Fruit fly (Drosophila melanogaster): Measurements from ENCODE around the gene CG13031.

Gene CG13031

DNA sequence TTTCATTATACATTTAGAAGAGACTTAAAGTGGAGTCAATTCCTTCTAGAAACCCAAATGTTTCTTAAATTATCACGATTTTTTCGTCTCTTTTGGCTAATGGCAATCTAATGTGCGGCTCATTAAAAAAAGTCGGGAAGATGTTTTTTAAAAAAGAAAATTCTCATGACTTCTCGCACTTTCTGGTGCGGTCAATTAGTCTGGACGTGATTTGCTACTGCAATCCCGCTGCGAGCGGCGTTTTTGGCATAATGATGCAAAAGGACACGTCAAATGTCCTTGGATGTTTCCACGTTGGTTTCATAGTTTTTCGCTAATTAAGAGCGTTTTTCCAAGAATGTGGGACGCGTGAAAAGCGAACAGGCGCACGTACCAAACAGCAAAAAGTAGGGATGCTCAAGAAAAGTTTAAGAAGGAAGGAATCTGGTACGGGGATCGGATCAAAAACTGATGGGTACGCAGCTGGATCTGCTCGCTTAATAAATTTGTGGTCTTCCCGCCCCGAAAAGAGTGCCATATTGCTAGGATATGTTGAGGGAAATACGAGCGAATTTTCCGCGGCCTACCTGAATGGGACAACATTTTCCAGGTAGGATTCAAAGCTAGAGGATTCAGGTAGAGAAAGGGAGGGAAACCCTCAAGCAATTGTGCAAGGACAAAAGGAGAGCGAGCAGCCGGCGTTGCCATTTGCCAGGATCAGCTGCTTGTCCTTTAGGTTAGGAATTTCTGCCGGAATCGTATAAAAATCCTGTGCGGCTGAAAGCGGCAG lies 48.3 kb downstream of the CG13031 start:
- TF ChIP-seq fd96Ca (GFP tag; IDR thresholded peaks at IDR 0.05) (no peak), CG32121 (GFP tag; IDR thresholded peaks at IDR 0.05) (no peak), CG12605 (GFP tag; IDR thresholded peaks at IDR 0.05) (no peak), CG8159 (tag; optimal IDR thresholded peaks at IDR 0.05) (no peak), Pif1B (GFP tag; optimal IDR thresholded peaks at IDR 0.05) (no peak), CG4496 (GFP tag; IDR thresholded peaks at IDR 0.05) (no peak), D1 (tag; optimal IDR thresholded peaks at IDR 0.05) (no peak), CG15710 (tag; optimal IDR thresholded peaks at IDR 0.05) (no peak), gl (tag; optimal IDR thresholded peaks at IDR 0.05) (no peak), CG34367 (tag; optimal IDR thresholded peaks at IDR 0.05) (no peak), Snoo (tag; optimal IDR thresholded peaks at IDR 0.05) (no peak), EcR (GFP tag; optimal IDR thresholded peaks at IDR 0.05) (no peak), CG13204 (GFP tag; optimal IDR thresholded peaks at IDR 0.05) (no peak), CG8301 (tag; optimal IDR thresholded peaks at IDR 0.05) (no peak), CG17806 (tag; optimal IDR thresholded peaks at IDR 0.05) (no peak), rn (GFP tag; IDR thresholded peaks at IDR 0.05) (no peak), Pif1A (GFP tag; optimal IDR thresholded peaks at IDR 0.05) (no peak)

Data from whole organism, pupa.